Fruit fly (Drosophila melanogaster) whole organism, pupa: ENCODE data around the gene CG34290.

Source experiments
- CG15710 ChIP-seq: fragments of 200-800 bp; sonication (Bioruptor generic); optimal IDR thresholded peaks from 2 replicates; lab custom pipeline; 2018; ENCODE audit warnings: missing biosample characterization, mild to moderate bottlenecking, missing genetic modification characterization, moderate library complexity
- CG32121 ChIP-seq: fragments of 200-800 bp; sonication (Bioruptor generic); IDR thresholded peaks from 2 replicates; pipeline ENCODE4 v1.3.6; 2022; ENCODE audit warnings: missing biosample characterization, missing genetic modification characterization
- CG4496 ChIP-seq: fragments of 200-800 bp; sonication (Bioruptor generic); IDR thresholded peaks from 3 replicates; pipeline ENCODE4 v1.3.6; 2022; ENCODE audit warnings: missing biosample characterization, missing genetic modification characterization
- CG8301 ChIP-seq: fragments of 200-800 bp; sonication (Bioruptor generic); optimal IDR thresholded peaks from 2 replicates; lab custom pipeline; 2018; ENCODE audit warnings: missing biosample characterization, mild to moderate bottlenecking, missing genetic modification characterization
- D1 ChIP-seq: fragments of 200-800 bp; sonication (Bioruptor generic); optimal IDR thresholded peaks from 2 replicates; lab custom pipeline; 2018; ENCODE audit warnings: missing biosample characterization, mild to moderate bottlenecking, missing genetic modification characterization, moderate library complexity
- Ets98B ChIP-seq: fragments of 200-800 bp; sonication (Bioruptor generic); IDR thresholded peaks from 2 replicates; pipeline ENCODE4 v1.3.6; 2022; ENCODE audit warnings: missing biosample characterization, missing genetic modification characterization
- Pif1A ChIP-seq: fragments of 200-800 bp; sonication (Bioruptor generic); optimal IDR thresholded peaks from 3 replicates; lab custom pipeline; 2016; ENCODE audit warnings: missing biosample characterization, missing genetic modification characterization
- gl ChIP-seq: fragments of 200-800 bp; sonication (Bioruptor generic); optimal IDR thresholded peaks from 2 replicates; lab custom pipeline; 2018; ENCODE audit warnings: missing biosample characterization, mild to moderate bottlenecking, missing genetic modification characterization

- TF ChIP-seq D1 (tag; lab: Kevin White, UChicago) (no peak), Ets98B (GFP tag; lab: Robert Waterston, UW) (no peak), CG8301 (tag; lab: Kevin White, UChicago) (no peak), Pif1A (GFP tag; lab: Kevin White, UChicago) (no peak), CG4496 (no peak), CG15710 (tag; lab: Kevin White, UChicago) (no peak), gl (no peak), CG32121 (GFP tag; lab: Robert Waterston, UW) (no peak)
Measured at dm6 chr3R:24303060-24303459, 13.4 kb upstream of the CG34290 start.
